Worm (Caenorhabditis elegans) whole organism, young adult: Measurements from ENCODE around the gene che-11.

ENCODE experiments used
- B0019.2 ChIP-seq: fragments of 200-800 bp; sonication (Bioruptor generic); conservative IDR thresholded peaks from 2 replicates; pipeline ENCODE4 v1.3.6; 2022; ENCODE audit warnings: missing genetic modification reagents, missing genetic modification characterization, missing compliant biosample characterization
- B0035.1 ChIP-seq: sonication (generic microtip); optimal IDR thresholded peaks from 2 replicates; lab custom pipeline; 2016; ENCODE audit warnings: missing genetic modification characterization, mild to moderate bottlenecking, missing compliant biosample characterization, missing genotype, missing genetic modification reagents
- F39B2.1 ChIP-seq: fragments of 200-800 bp; sonication (Bioruptor generic); IDR thresholded peaks from 2 replicates; pipeline ENCODE4 v1.3.6; 2022; ENCODE audit warnings: missing genetic modification reagents, missing genetic modification characterization, missing compliant biosample characterization
- F49E8.2 ChIP-seq: sonication (generic microtip); optimal IDR thresholded peaks from 3 replicates; lab custom pipeline; 2017; ENCODE audit warnings: missing genetic modification characterization, mild to moderate bottlenecking, missing compliant biosample characterization, antibody characterized with exemption, moderate library complexity; ENCODE audit not compliant: insufficient read depth
- K12H6.12 ChIP-seq: fragments of 200-800 bp; sonication (Bioruptor generic); optimal IDR thresholded peaks from 2 replicates; lab custom pipeline; 2018; ENCODE audit warnings: mild to moderate bottlenecking, missing genetic modification characterization, missing compliant biosample characterization
- T07F8.4 ChIP-seq: sonication (generic microtip); optimal IDR thresholded peaks from 2 replicates; lab custom pipeline; 2016; ENCODE audit warnings: mild to moderate bottlenecking, missing genetic modification characterization, moderate library complexity, missing compliant biosample characterization
- akir-1 ChIP-seq: fragments of 200-800 bp; sonication (Bioruptor generic); optimal IDR thresholded peaks from 2 replicates; lab custom pipeline; 2018; ENCODE audit warnings: mild to moderate bottlenecking, missing genetic modification characterization, moderate library complexity, missing compliant biosample characterization
- aptf-3 ChIP-seq: fragments of 200-800 bp; sonication (Bioruptor generic); IDR thresholded peaks from 2 replicates; pipeline ENCODE4 v1.3.6; 2022; ENCODE audit warnings: missing genetic modification characterization, missing compliant biosample characterization
- atf-7 ChIP-seq: sonication (generic microtip); optimal IDR thresholded peaks from 2 replicates; lab custom pipeline; 2017; ENCODE audit warnings: mild to moderate bottlenecking, missing genetic modification characterization, missing compliant biosample characterization
- athp-1 ChIP-seq: sonication (generic microtip); optimal IDR thresholded peaks from 2 replicates; lab custom pipeline; 2017; ENCODE audit warnings: mild to moderate bottlenecking, missing genetic modification characterization, missing compliant biosample characterization
- cebp-1 ChIP-seq, 2 experiments: fragments of 200-800 bp in 1 of 2; sonication (Bioruptor generic) in 1 of 2; sonication (generic microtip) in 1 of 2; IDR thresholded peaks in 1 of 2; optimal IDR thresholded peaks in 1 of 2; 2 replicates each; pipeline versions ENCODE4 v1.3.6 to Lab custom; 2017 to 2022; ENCODE audit warnings: missing compliant biosample characterization in 2 of 2, missing genetic modification characterization in 2 of 2, mild to moderate bottlenecking in 1 of 2, missing genetic modification reagents in 1 of 2, moderate library complexity in 1 of 2
- cebp-2 ChIP-seq: fragments of 200-800 bp; sonication (Bioruptor generic); IDR thresholded peaks from 2 replicates; pipeline ENCODE4 v1.3.6; 2022; ENCODE audit warnings: missing genetic modification characterization, missing compliant biosample characterization
- ceh-40 ChIP-seq: fragments of 200-800 bp; sonication (Bioruptor generic); IDR thresholded peaks from 2 replicates; pipeline ENCODE4 v1.3.6; 2022; ENCODE audit warnings: missing genetic modification characterization, missing compliant biosample characterization
- die-1 ChIP-seq: sonication (generic microtip); optimal IDR thresholded peaks from 2 replicates; lab custom pipeline; 2016; ENCODE audit warnings: missing genotype, mild to moderate bottlenecking, missing genetic modification characterization, missing compliant biosample characterization
- egl-18 ChIP-seq: fragments of 200-800 bp; sonication (Bioruptor generic); IDR thresholded peaks from 2 replicates; pipeline ENCODE4 v1.3.6; 2022; ENCODE audit warnings: missing genetic modification reagents, missing genetic modification characterization, missing compliant biosample characterization
- egrh-3 ChIP-seq: fragments of 200-800 bp; sonication (Bioruptor generic); IDR thresholded peaks from 2 replicates; pipeline ENCODE4 v1.3.6; 2022; ENCODE audit warnings: missing genetic modification reagents, missing genetic modification characterization, missing compliant biosample characterization
- gei-17 ChIP-seq: fragments of 200-800 bp; sonication (Bioruptor generic); optimal IDR thresholded peaks from 2 replicates; lab custom pipeline; 2018; ENCODE audit warnings: mild to moderate bottlenecking, missing genetic modification characterization, missing compliant biosample characterization
- hlh-12 ChIP-seq: sonication (generic microtip); optimal IDR thresholded peaks from 2 replicates; lab custom pipeline; 2016; ENCODE audit warnings: missing genetic modification characterization, missing compliant biosample characterization
- hlh-26 ChIP-seq: fragments of 200-800 bp; sonication (Bioruptor generic); conservative IDR thresholded peaks from 2 replicates; pipeline ENCODE4 v1.3.6; 2022; ENCODE audit warnings: missing genetic modification reagents, missing genetic modification characterization, missing compliant biosample characterization
- hmg-20 ChIP-seq: fragments of 200-800 bp; sonication (Bioruptor generic); IDR thresholded peaks from 2 replicates; pipeline ENCODE4 v1.3.6; 2022; ENCODE audit warnings: missing genetic modification reagents, missing genetic modification characterization, missing compliant biosample characterization
- hsf-1 ChIP-seq: fragments of 200-800 bp; sonication (Bioruptor generic); IDR thresholded peaks from 2 replicates; pipeline ENCODE4 v1.3.6; 2022; ENCODE audit warnings: missing genetic modification reagents, missing genetic modification characterization, missing compliant biosample characterization
- lin-40 ChIP-seq: sonication (generic microtip); optimal IDR thresholded peaks from 2 replicates; lab custom pipeline; 2016; ENCODE audit warnings: missing genetic modification characterization, mild to moderate bottlenecking, missing compliant biosample characterization, missing genotype, missing genetic modification reagents
- lin-54 ChIP-seq: fragments of 200-800 bp; sonication (Bioruptor generic); optimal IDR thresholded peaks from 2 replicates; lab custom pipeline; 2018; ENCODE audit warnings: mild to moderate bottlenecking, missing genetic modification characterization, missing compliant biosample characterization
- lsy-27 ChIP-seq: sonication (generic microtip); optimal IDR thresholded peaks from 2 replicates; lab custom pipeline; 2017; ENCODE audit warnings: missing genetic modification characterization, mild to moderate bottlenecking, missing compliant biosample characterization, antibody characterized with exemption, missing genotype, borderline replicate concordance; ENCODE audit not compliant: insufficient read depth
- madf-6 ChIP-seq: fragments of 200-800 bp; sonication (Bioruptor generic); IDR thresholded peaks from 2 replicates; pipeline ENCODE4 v1.3.6; 2022; ENCODE audit warnings: missing genetic modification reagents, missing genetic modification characterization, missing compliant biosample characterization
- madf-8 ChIP-seq: fragments of 200-800 bp; sonication (Bioruptor generic); conservative IDR thresholded peaks from 2 replicates; pipeline ENCODE4 v1.3.6; 2022; ENCODE audit warnings: missing genetic modification reagents, missing genetic modification characterization, missing compliant biosample characterization
- mes-4 ChIP-seq: sonication (generic microtip); optimal IDR thresholded peaks from 2 replicates; lab custom pipeline; 2016; ENCODE audit warnings: missing genotype, missing genetic modification characterization, missing compliant biosample characterization
- nfya-1 ChIP-seq: sonication (generic microtip); optimal IDR thresholded peaks from 2 replicates; lab custom pipeline; 2017; ENCODE audit warnings: antibody characterized with exemption, missing compliant biosample characterization, missing genetic modification characterization, borderline replicate concordance; ENCODE audit not compliant: insufficient read depth
- nhr-120 ChIP-seq: fragments of 200-800 bp; sonication (Bioruptor generic); IDR thresholded peaks from 2 replicates; pipeline ENCODE4 v1.3.6; 2022; ENCODE audit warnings: missing genetic modification characterization, missing compliant biosample characterization
- nhr-90 ChIP-seq: sonication (generic microtip); optimal IDR thresholded peaks from 2 replicates; lab custom pipeline; 2016; ENCODE audit warnings: missing genotype, mild to moderate bottlenecking, missing genetic modification characterization, missing compliant biosample characterization
- pbrm-1 ChIP-seq: fragments of 200-800 bp; sonication (Bioruptor generic); IDR thresholded peaks from 2 replicates; pipeline ENCODE4 v1.3.6; 2022; ENCODE audit warnings: missing genetic modification reagents, missing genetic modification characterization, missing compliant biosample characterization
- rcor-1 ChIP-seq: fragments of 200-800 bp; sonication (Bioruptor generic); IDR thresholded peaks from 2 replicates; pipeline ENCODE4 v1.3.6; 2022; ENCODE audit warnings: missing genetic modification reagents, missing genetic modification characterization, missing compliant biosample characterization
- rpc-1 ChIP-seq, 2 experiments: fragments of 150-350 bp in 1 of 2; sonication (generic microtip) in 1 of 2; optimal IDR thresholded peaks; 2 replicates each; lab custom pipeline; 2014 to 2018; ENCODE audit warnings: missing biosample characterization in 1 of 2, missing genetic modification characterization in 1 of 2, missing genetic modification reagents in 1 of 2, missing genotype in 1 of 2
- sdz-38 ChIP-seq: sonication (generic microtip); optimal IDR thresholded peaks from 2 replicates; lab custom pipeline; 2016; ENCODE audit warnings: missing genotype, missing genetic modification characterization, missing compliant biosample characterization
- snpc-1.3 ChIP-seq: sonication (generic microtip); optimal IDR thresholded peaks from 2 replicates; lab custom pipeline; 2017; ENCODE audit warnings: missing genetic modification characterization, mild to moderate bottlenecking, missing compliant biosample characterization, antibody characterized with exemption, moderate library complexity, missing genotype, missing genetic modification reagents; ENCODE audit not compliant: insufficient read depth
- sptf-2 ChIP-seq: fragments of 200-800 bp; sonication (Bioruptor generic); optimal IDR thresholded peaks from 2 replicates; lab custom pipeline; 2018; ENCODE audit warnings: mild to moderate bottlenecking, missing genetic modification characterization, missing compliant biosample characterization
- tbp1 ChIP-seq: fragments of 200-800 bp; sonication (Bioruptor generic); optimal IDR thresholded peaks from 2 replicates; lab custom pipeline; 2018; ENCODE audit warnings: mild to moderate bottlenecking, missing genetic modification characterization, missing compliant biosample characterization
- unc-62 ChIP-seq: fragments of 150-350 bp; optimal IDR thresholded peaks from 2 replicates; lab custom pipeline; 2014; ENCODE audit warnings: missing biosample characterization, missing genetic modification reagents, missing genetic modification characterization
- xnd-1 ChIP-seq: sonication (generic microtip); optimal IDR thresholded peaks from 2 replicates; lab custom pipeline; 2016; ENCODE audit warnings: missing genotype, missing genetic modification reagents, missing genetic modification characterization, missing compliant biosample characterization
- ztf-18 ChIP-seq: sonication (generic microtip); optimal IDR thresholded peaks from 2 replicates; lab custom pipeline; 2016; ENCODE audit warnings: missing genotype, mild to moderate bottlenecking, missing genetic modification characterization, missing compliant biosample characterization
- ztf-26 ChIP-seq: sonication (generic microtip); optimal IDR thresholded peaks from 2 replicates; lab custom pipeline; 2017; ENCODE audit warnings: missing genetic modification characterization, missing compliant biosample characterization
- ztf-3 ChIP-seq: fragments of 200-800 bp; sonication (Bioruptor generic); optimal IDR thresholded peaks from 2 replicates; lab custom pipeline; 2018; ENCODE audit warnings: mild to moderate bottlenecking, missing genetic modification characterization, missing compliant biosample characterization

The che-11 gene

ce11 chrV:12167031-12167430 is 16.5 kb upstream of the che-11 start:
- TF ChIP-seq die-1 (no peak), egrh-3 (GFP tag; lab: Robert Waterston, UW) (peak; percentile 96), cebp-1 (GFP tag; IDR thresholded peaks at IDR 0.05; lab: Robert Waterston, UW) (no peak), cebp-1 (tag; optimal IDR thresholded peaks at IDR 0.05; lab: Kevin White, UChicago) (no peak), akir-1 (GFP tag; lab: Kevin White, UChicago) (no peak), hlh-26 (GFP tag; lab: Robert Waterston, UW) (no peak), aptf-3 (GFP tag; lab: Robert Waterston, UW) (0 out of 2 replicates have a peak, but pooled peaks have one; percentile 66), nhr-120 (no peak), rpc-1 (optimal IDR thresholded peaks at IDR 0.05; lab: Kevin White, UChicago) (no peak), rpc-1 (tag; optimal IDR thresholded peaks at IDR 0.05; lab: Kevin White, UChicago) (no peak)

- TF ChIP-seq F49E8.2 (tag; lab: Kevin White, UChicago) (no peak), lin-40 (tag; lab: Kevin White, UChicago) (no peak)
Measured at ce11 chrV:12162906-12163305, 12.4 kb upstream of the che-11 start, which contains the start of gene srj-4. TSS of gene srj-4 (plus strand) at chrV:12163206.

- TF ChIP-seq lsy-27 (tag; lab: Kevin White, UChicago) (no peak), egl-18 (GFP tag; lab: Robert Waterston, UW) (no peak), nhr-90 (no peak), nfya-1 (tag; lab: Kevin White, UChicago) (no peak), B0019.2 (GFP tag; lab: Robert Waterston, UW) (no peak), K12H6.12 (tag; lab: Kevin White, UChicago) (no peak), atf-7 (tag; lab: Kevin White, UChicago) (no peak), sdz-38 (no peak), rcor-1 (GFP tag; lab: Robert Waterston, UW) (no peak), ztf-26 (tag; lab: Kevin White, UChicago) (no peak), xnd-1 (tag; lab: Kevin White, UChicago) (no peak), lin-54 (no peak)
- TF ChIP-seq, all 124 proteins: peak for 0
Measured at ce11 chrV:12162220-12162619, 11.7 kb upstream of the che-11 start, which contains the start of gene C27A7.5. TSS of gene C27A7.5 (minus strand) at chrV:12162320.

- TF ChIP-seq unc-62: no peak
- TF ChIP-seq snpc-1.3 (tag; lab: Kevin White, UChicago): no peak
- TF ChIP-seq F39B2.1 (GFP tag; lab: Robert Waterston, UW): no peak
- no peak for TF ChIP-seq T07F8.4
- TF ChIP-seq madf-8 (GFP tag; lab: Robert Waterston, UW): no peak
- no peak for TF ChIP-seq mes-4 (tag; lab: Kevin White, UChicago)
- no peak for TF ChIP-seq hsf-1 (GFP tag; lab: Robert Waterston, UW)
Measured at ce11 chrV:12161157-12161556, 10.7 kb upstream of the che-11 start.

- TF ChIP-seq ztf-18 (tag; lab: Kevin White, UChicago) (no peak), athp-1 (tag; lab: Kevin White, UChicago) (no peak), hmg-20 (no peak), nfya-1 (tag; lab: Kevin White, UChicago) (no peak), ztf-3 (no peak), tbp1 (no peak), gei-17 (GFP tag; lab: Kevin White, UChicago) (no peak), pbrm-1 (GFP tag; lab: Robert Waterston, UW) (no peak), hlh-12 (tag; lab: Kevin White, UChicago) (no peak), ceh-40 (no peak), cebp-2 (GFP tag; lab: Robert Waterston, UW) (no peak), madf-8 (GFP tag; lab: Robert Waterston, UW) (no peak), B0019.2 (GFP tag; lab: Robert Waterston, UW) (no peak), sptf-2 (GFP tag; lab: Kevin White, UChicago) (no peak), madf-6 (GFP tag; lab: Robert Waterston, UW) (no peak), unc-62 (no peak), B0035.1 (tag; lab: Kevin White, UChicago) (no peak)
Measured at ce11 chrV:12159975-12160374, 9.5 kb upstream of the che-11 start.
